Fruit fly (Drosophila melanogaster): ENCODE measurements around the gene CG14683.

Gene CG14683

DNA sequence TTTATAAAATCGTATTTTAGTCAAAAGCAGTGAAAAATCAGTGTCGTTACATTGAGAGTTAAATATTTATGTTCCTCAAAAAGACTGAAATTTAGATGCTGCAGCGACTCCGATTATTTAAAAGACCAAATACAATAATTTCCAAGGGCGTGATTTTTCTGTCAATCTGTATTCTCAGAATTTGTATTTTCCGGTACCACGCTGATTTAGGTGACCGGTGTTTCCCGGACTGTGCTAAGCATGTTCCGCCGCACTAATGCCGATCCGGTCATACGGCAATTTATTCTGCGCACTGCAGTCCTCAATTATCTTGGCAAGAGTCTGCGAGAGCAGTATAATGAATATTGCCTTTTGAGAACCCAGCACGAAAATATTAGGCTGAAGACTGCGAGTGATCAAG, 10.3 kb downstream of the CG14683 start, which contains the start of the genes CG31467 and CG14684:
TSS of gene CG31467 (minus strand) at position 101 of the 400 bp plus-strand sequence.
TSS of gene CG14684 (plus strand) at position 212 of the 400 bp plus-strand sequence.
- TF ChIP-seq CG17801 (GFP tag; optimal IDR thresholded peaks at IDR 0.05; ENCODE audit: partially characterized antibody) = no peak

dm6 chr3R:10708169-10708568, 11.7 kb downstream of the CG14683 start, which contains the start of gene CG31278:
Gene CG31278 (minus strand): TSS chr3R:10708340.
- no peak for TF ChIP-seq CG17801 (GFP tag; optimal IDR thresholded peaks at IDR 0.05; ENCODE audit: partially characterized antibody)

- no peak for TF ChIP-seq CG17801 (GFP tag; optimal IDR thresholded peaks at IDR 0.05; ENCODE audit: partially characterized antibody)
Measured at dm6 chr3R:10709264-10709663, 12.8 kb downstream of the CG14683 start, which contains the start of gene CG31373. Gene CG31373 (minus strand): TSS chr3R:10709364.

dm6 chr3R:10711148-10711547, 14.7 kb downstream of the CG14683 start, which contains the start of gene CG14689:
Gene CG14689 (minus strand): TSS chr3R:10711248.
- TF ChIP-seq CG17801 (GFP tag; optimal IDR thresholded peaks at IDR 0.05; ENCODE audit: partially characterized antibody) = no peak

- TF ChIP-seq CG17801 (GFP tag; optimal IDR thresholded peaks at IDR 0.05; ENCODE audit: partially characterized antibody) = no peak
Measured at dm6 chr3R:10714498-10714897, 18.1 kb downstream of the CG14683 start, which contains the start of gene CG4073. Gene CG4073 (plus strand): TSS chr3R:10714798.

DNA sequence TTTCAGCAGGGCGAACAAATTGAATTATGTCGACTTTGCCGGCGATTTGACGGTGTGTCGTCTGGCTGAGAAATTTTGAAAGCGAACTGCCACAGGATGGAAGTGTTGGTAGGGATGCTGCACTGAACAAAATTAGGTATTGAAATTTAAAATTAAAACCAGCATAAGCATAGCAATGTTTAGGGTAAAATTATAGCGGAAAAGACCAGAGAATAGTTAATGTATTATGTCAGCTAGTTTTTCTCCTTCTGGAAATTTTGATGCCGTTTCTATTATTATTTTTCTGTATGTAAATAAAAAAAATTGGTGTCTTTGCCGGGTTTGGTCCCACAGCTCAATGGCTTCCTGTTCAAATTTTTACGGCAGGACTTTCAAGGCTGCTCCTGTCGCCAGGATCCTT, 30.3 kb downstream of the CG14683 start:
- no peak for TF ChIP-seq CG17801 (GFP tag; optimal IDR thresholded peaks at IDR 0.05; ENCODE audit: partially characterized antibody)

dm6 chr3R:10735857-10736256, 39.4 kb downstream of the CG14683 start, which contains the start of gene tomboy20:
Gene tomboy20 (minus strand): TSS chr3R:10735957.
- no peak for TF ChIP-seq CG17801 (GFP tag; optimal IDR thresholded peaks at IDR 0.05; ENCODE audit: partially characterized antibody)

- TF ChIP-seq CG17801 (GFP tag; optimal IDR thresholded peaks at IDR 0.05; ENCODE audit: partially characterized antibody) = no peak
Measured at dm6 chr3R:10747650-10748049, 51.2 kb downstream of the CG14683 start.

Data from ovary, adult (tissue).